Fruit fly (Drosophila melanogaster): ENCODE data around the gene Pex12.

The Pex12 gene

DNA sequence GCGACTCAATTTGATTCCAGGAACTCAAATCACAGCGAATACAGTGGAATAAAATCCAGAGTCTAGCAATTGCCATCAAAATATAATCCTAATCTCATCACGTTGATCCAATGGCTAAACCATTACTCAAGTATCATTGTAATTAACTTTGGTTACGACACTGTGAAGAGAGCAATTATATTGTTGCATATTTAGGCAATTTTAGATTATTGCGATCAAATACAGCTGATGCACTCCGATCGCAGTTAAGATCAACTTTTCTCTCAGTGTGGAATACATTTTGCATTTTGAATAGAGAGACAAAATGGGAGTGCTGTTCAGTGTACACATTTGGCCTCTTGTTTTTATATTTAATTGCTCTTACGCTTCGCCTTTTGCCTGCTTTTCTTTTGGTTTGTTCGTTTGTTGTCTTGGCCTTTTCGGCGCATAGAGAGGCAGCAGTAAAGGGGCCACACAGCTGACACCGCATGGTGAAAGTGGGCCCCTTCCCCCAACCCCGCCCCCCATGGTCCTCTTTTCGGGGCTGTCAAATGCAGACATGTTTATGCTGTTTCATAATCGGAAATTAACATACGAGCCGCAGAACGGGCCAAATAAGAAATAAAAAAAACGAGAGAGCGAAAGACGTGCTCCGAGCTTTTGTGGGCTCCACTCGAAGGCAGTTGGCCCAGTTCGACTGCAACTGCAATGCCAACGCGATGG, 30.5 kb downstream of the Pex12 start:
- peak; percentile 16 for TF ChIP-seq CG17801 (GFP tag; optimal IDR thresholded peaks at IDR 0.05; ENCODE audit: partially characterized antibody)

DNA sequence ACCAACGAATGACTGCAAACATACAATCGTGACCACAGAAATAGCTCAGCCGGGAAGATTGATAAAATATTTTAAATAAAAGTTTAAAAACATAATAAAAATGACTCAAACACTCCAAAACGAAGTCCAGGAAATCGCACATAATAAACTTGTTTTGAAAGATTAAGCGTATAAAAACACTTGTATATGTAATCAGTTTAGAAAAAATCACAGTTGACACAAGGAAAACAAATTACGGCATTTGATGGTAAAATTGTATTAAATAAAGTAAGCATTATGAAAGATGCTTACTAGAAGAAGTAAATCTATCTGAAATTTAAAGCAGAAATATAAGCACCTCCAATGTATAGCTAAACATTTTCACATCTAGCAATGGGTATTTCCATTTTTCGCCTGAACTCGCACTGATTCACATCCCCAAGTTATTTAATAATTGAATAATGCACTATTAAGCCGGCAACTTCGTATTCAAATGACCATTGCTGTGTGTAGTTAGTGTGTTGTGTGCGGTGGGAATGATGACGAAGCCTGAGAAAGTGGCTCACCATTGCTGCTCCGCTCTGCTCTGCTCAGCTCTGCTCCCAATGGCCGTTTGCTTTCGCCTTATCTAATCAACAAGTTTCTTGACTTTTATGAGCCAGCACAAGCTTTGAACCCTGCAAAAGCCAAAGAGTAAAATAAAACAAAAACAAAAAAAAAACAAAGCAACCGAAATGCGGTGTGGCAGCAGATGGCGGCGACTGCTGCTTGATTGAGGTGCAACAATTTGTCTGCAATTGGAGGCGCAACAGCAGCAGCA, 31.6 kb downstream of the Pex12 start:
- TF ChIP-seq CG17801 (GFP tag; optimal IDR thresholded peaks at IDR 0.05; ENCODE audit: partially characterized antibody): no peak

DNA sequence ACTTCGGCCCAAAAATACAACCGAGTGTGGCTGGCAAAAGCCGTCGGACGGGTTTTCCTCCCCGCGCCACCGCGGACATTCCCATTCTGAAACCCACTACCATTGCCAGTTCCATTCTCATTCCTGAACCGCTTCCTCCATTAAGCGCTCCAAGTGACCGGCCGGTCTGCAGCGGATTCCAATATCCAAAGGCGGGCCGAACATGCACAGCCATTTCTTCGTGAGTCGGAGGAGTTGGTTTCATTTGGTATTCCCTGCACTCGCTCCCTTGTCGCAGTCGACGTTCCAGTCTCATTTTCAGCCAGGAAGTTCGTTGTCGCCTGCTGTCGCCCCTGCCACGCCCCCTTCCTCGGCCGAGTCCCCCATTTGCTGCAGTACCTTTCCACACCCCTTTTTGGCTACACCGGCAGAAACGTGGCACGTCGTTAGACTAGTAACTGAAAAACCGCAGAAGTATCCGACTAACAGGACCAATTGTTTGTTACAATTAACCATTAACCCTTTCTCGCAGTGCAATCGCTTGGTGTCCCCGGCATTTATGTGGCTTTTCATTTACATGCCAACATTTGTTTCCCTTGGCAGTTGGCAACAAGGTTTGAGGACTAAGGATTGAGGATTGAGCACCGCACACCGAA, 32.3 kb downstream of the Pex12 start:
- no peak for TF ChIP-seq CG17801 (GFP tag; optimal IDR thresholded peaks at IDR 0.05; ENCODE audit: partially characterized antibody)

DNA sequence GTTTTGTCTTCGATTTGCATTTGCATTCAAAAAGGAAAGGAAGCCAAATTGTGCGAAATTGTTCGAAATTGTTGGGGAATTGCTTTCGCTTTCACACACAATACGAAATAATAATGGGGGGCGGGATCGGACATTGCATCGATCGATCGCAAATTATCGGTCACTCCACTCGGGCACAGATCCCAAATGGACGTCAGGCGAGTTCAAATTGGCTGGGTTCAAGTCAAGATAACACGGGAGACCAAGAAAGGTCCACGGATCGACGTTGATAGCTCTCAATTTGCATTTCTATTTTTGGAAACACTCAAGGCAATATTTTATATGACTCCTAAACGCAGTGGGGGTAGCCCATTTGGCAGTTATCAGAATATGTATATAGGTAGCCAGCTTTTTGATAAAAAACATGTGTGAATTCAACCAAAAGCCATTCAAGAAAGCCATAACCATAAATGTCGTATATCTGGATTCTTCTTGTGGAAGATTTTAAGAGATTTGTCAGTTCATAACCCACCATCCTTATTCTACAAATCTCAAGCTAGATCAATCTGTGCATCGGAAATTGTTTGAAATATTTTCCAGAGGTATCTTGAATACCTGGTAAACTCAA, 33.4 kb downstream of the Pex12 start:
- no peak for TF ChIP-seq CG17801 (GFP tag; optimal IDR thresholded peaks at IDR 0.05; ENCODE audit: partially characterized antibody)

DNA sequence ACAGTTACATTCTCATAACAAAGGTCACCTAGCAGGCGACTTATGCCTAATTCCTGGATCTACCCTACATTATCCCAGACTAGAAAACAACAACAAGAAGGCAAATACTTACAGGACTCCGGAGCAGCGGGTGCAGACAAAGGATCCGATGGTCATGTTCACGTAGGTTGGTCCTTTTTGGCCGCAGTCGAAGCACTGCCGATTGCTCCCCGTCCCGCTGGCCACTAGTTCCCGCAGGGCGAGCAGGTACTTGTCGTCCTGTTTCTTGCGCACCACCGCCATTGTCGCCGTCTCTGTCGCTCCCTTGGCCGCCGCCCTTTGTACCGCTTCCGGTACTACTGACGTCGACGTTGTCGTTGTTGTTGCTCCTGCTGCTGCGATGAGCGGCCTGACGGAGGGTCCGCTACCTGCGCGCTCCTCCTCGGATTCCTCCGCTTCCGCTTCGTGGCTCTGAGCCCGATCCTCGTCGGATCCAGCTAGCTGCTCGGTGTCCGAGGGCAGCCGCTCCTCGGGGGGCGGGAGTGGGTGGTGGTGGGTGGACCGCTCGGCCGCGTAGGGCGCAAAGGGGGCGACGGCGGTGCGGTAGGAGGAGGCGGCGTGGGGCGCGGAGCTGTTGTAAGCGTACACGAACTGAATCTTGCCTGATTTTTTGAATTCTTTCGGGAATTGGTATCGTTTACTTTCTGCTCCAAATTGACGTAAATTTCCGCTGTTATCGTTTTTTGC, 34.2 kb downstream of the Pex12 start:
- no peak for TF ChIP-seq CG17801 (GFP tag; optimal IDR thresholded peaks at IDR 0.05; ENCODE audit: partially characterized antibody)

DNA sequence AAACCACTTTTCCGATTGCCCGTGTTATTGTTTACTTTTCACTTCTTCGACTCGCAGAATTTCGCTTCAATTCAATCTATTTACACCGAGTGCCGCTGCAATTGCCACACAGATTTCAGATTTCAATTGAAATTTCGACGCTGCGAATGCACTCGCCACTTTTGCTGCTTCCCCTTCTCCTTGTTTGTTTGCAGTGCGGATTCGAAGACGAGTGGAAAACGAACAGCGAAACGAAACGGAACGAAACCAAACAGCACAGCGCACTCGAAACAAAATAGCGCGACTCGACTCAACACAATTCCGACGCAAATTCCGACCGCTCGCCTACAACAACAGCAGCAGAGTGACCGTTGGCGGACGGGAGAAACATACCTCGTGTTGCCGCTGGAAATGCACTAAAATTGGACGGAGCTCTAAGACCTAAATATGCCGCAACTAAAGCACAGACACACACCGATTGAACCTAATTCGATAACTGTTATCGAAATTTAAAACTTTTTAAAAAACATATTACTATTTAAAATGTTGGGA, 35.0 kb downstream of the Pex12 start, which contains the start of gene drongo:
TSS of gene drongo (minus strand) at position 345 of the 531 bp plus-strand sequence.
- peak; percentile 25 for TF ChIP-seq CG17801 (GFP tag; optimal IDR thresholded peaks at IDR 0.05; ENCODE audit: partially characterized antibody)

DNA sequence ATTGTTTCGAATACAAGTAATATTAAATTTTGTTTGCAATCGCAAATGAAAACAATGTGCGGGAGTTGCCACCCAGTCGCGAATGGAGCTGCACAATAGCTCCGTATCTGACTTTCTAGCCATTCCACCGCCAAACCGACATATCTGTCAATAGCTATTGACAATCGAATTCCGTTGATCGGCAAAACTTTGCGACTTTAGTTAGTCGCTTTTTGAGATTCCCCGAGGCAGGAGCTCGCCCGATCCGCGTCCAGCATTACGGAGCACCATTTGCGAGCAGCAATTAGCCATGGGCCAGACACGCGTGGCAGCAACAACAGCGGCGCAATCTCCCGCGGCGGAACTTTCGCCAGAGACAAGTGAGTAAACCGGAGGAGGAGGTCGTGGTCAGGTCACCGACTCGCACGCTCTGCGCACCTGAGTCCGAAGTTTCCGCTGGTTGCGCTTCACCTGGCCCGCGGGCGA, 36.9 kb downstream of the Pex12 start, which contains the start of the genes CG4291 and kraken:
TSS of gene CG4291 (minus strand) at position 84 of the 465 bp plus-strand sequence.
TSS of gene kraken (plus strand) at position 122 of the 465 bp plus-strand sequence.
- peak; percentile 64 for TF ChIP-seq CG17801 (GFP tag; optimal IDR thresholded peaks at IDR 0.05; ENCODE audit: partially characterized antibody)

DNA sequence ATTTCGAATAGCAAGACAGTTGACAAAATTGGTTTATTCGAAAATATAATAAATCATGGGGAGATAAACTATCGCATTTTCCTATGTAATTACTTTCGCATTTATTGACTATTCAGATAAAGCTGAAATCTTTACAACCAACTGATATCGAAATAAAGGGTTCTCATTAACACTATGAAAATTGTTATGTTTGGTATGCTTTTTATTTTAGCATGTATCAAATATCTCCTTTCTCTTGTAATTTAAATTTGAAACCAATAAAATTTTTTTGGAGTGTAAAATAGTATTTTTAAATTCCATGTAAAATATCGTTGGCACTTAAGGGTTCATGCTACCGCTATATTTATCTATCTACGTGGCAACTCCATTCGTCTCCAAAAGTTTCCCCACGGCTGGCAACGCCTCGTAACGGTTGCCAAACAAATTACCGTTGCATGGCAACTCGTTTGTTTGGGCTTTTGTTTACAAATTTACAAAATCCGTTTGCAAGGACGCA, 39.3 kb downstream of the Pex12 start, which contains the start of gene CG13949:
TSS of gene CG13949 (plus strand) at position 286 of the 496 bp plus-strand sequence.
- no peak for TF ChIP-seq CG17801 (GFP tag; optimal IDR thresholded peaks at IDR 0.05; ENCODE audit: partially characterized antibody)

DNA sequence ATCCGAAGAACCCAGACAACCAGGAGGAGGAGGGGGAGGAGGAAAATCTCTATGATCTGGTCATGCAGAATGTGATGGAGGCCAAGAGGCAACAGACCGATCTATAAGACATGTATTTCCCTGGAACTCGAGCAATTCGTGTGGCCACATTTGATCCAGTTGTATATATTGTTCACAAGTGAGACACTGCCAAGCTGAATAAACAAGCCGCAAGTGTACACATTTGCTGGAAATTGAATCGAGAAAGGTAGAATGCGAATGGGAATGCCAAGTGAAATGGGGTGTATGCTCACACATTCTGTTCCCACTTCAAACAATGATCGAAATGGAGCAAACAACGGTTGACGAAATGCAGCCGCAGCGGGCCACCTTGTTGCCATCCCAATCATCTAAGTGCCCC, 40.2 kb downstream of the Pex12 start:
- TF ChIP-seq CG17801 (GFP tag; optimal IDR thresholded peaks at IDR 0.05; ENCODE audit: partially characterized antibody): no peak

DNA sequence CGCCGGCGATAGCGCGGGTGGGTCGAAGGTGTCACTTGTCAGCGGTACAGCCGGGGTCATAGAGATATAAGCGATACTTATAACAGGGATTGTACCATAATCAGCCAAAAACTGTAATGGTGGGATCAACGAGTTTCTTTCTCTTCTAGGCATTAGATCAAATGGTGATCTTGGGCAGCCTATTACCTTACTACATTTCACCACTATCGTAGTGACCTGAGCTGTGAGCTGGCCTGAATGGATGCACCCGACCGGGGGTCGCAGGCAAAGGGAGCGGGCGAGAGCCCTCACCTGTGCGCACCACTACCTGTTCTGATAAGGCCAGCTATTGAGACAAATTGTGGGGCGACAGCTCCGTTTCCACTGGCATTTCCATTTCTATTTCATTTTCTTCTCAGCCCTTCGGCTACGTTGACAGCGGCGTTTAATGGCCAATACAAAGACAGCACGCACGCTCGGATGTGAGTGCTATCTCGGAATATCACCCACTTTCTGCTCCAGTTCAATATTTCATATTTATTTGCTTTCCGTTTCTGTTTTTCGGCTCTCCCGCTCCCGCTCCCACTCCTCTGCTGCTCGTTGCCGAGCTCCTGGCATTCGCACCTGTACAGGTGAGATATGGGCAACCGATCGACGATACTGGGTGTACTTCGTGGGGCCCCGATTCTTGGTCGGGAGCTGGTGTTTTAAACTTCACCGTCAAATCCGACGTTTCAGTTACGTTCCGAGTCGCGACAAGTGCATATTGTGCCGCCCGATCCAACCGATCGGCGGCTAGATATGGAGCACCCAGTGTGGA, 41.1 kb downstream of the Pex12 start:
- TF ChIP-seq CG17801 (GFP tag; optimal IDR thresholded peaks at IDR 0.05; ENCODE audit: partially characterized antibody): no peak

DNA sequence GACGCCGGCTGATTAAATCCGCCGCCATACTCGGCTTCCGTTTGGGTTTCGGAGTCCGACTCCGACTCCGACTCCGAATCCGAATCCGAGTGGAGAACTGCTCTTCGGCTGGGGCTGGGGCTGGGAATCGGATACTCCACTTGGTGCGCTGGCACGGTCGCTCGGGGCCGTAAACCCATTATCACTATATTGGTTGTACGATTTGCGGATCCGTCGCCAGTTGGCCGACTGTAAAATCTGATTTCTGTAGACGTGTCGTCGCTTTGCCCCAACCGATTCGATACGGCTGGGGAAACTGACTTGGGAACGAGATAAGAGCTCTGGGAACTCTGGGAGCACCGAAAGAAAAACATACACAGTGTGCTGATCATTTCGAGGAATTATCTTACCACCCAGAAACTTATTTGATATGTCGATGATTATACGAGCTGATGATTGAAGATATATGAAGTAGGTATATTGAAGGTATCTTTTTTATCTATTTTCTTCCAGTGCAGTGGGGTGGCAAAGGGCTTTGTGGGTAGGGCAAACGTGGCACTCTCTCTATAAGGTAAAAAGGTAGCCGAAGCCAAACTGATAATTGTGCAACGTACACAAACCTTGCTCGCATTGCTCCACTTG, 42.2 kb downstream of the Pex12 start:
- no peak for TF ChIP-seq CG17801 (GFP tag; optimal IDR thresholded peaks at IDR 0.05; ENCODE audit: partially characterized antibody)

DNA sequence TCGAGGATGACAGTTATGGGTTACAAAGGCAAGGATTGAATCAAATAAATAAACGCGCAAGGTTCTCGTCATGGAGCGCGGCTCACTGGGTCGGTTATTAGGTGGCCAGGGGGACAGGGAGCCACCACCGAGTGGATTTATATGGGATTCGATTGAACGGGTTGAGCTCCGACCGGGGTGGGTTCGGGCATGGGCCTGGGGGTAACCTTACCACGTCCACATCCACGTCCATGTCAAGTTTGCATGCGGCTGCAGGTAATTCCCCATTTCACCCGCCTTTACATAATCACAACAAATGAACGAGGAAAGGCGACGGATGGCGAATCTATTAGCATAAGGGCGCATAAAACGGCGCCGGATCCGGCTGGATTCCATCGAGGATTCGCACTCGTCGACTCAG, 44.1 kb downstream of the Pex12 start, which contains the start of gene CG13950:
TSS of gene CG13950 (plus strand) at position 301 of the 400 bp plus-strand sequence.
- no peak for TF ChIP-seq CG17801 (GFP tag; optimal IDR thresholded peaks at IDR 0.05; ENCODE audit: partially characterized antibody)

DNA sequence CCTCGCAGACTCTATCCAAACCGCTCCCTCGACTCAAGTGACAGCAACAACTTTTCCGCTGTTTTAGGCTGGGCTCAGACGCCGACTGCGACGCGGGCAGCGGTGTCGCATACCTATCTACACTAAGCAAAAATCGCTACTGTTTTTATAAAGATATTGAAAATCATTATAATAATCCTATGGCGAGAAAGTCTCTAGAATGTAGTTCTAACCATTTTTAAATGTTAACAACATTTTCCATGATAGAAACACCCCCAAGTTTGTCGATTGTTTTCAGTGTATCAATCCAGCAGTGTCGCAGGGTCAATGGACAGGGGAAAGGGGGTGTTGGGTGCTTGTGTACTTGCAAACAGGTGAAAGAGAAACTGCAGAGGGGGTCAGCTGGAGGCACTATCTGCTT, 50.1 kb downstream of the Pex12 start:
- peak; percentile 97 for TF ChIP-seq CG17801 (GFP tag; optimal IDR thresholded peaks at IDR 0.05; ENCODE audit: partially characterized antibody)

Data from ovary, adult (tissue).